Worm (Caenorhabditis elegans): Measurements from ENCODE around the gene acox-3.

DNA sequence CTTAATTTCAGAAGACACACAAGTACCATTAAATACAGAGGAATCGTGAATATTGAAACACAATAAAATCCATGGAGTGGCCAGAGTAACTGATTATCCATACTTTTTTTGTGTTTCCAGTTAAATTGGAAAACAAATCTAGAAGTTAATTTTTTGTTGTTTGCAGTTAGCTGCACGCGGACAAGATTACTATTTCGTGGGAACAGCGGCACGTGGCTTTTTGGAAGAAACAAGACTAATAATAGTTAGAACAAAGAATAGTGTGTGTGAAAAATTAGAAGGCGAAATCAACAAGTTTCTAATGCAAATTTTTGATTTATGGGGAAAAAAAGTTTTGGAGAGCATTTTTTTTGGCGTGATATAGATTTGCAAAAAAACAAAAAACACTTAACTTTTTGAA is 18.2 kb upstream of the acox-3 start, which contains the start of gene srv-29:
- TF ChIP-seq ama-1 (optimal IDR thresholded peaks at IDR 0.05) (no peak), B0310.2 (tag; optimal IDR thresholded peaks at IDR 0.05) (no peak), ceh-13 (GFP tag; optimal IDR thresholded peaks at IDR 0.05) (no peak), scrt-1 (GFP tag; IDR thresholded peaks at IDR 0.05) (no peak), ets-7 (tag; optimal IDR thresholded peaks at IDR 0.05) (no peak), tra-4 (tag; optimal IDR thresholded peaks at IDR 0.05) (no peak), aly-1 (tag; optimal IDR thresholded peaks at IDR 0.05) (no peak), hmg-4 (GFP tag; optimal IDR thresholded peaks at IDR 0.05) (no peak), flt-1 (GFP tag; IDR thresholded peaks at IDR 0.05) (no peak), hmbx-1 (tag; optimal IDR thresholded peaks at IDR 0.05) (no peak), tbx-37 (GFP tag; conservative IDR thresholded peaks at IDR 0.05) (no peak), sea-1 (GFP tag; conservative IDR thresholded peaks at IDR 0.05) (no peak), ceh-36 (tag; optimal IDR thresholded peaks at IDR 0.05) (no peak), pes-1 (GFP tag; IDR thresholded peaks at IDR 0.05) (no peak)

All from whole organism, early embryonic.